Worm (Caenorhabditis elegans) whole organism, midembryonic: ENCODE measurements around the gene C45G9.14.

Source experiments
- T22C8.4 ChIP-seq: fragments of 200-800 bp; sonication (Bioruptor generic); IDR thresholded peaks from 2 replicates; pipeline ENCODE4 v1.3.6; 2022; ENCODE audit warnings: missing genetic modification characterization, missing compliant biosample characterization
- cog-1 ChIP-seq: sonication (generic microtip); optimal IDR thresholded peaks from 2 replicates; lab custom pipeline; 2016; ENCODE audit warnings: missing genetic modification characterization, missing compliant biosample characterization
- flt-1 ChIP-seq: fragments of 200-800 bp; sonication (Bioruptor generic); IDR thresholded peaks from 2 replicates; pipeline ENCODE4 v1.3.6; 2022; ENCODE audit warnings: missing genetic modification characterization, missing compliant biosample characterization
- klf-2 ChIP-seq: fragments of 200-800 bp; sonication (Bioruptor generic); conservative IDR thresholded peaks from 2 replicates; pipeline ENCODE4 v1.3.6; 2022; ENCODE audit warnings: missing genetic modification reagents, missing genetic modification characterization, missing compliant biosample characterization
- med-1 ChIP-seq: sonication (generic microtip); optimal IDR thresholded peaks from 2 replicates; lab custom pipeline; 2017; ENCODE audit warnings: missing genetic modification characterization, mild to moderate bottlenecking, missing compliant biosample characterization, antibody characterized with exemption, missing genetic modification reagents; ENCODE audit not compliant: insufficient read depth
- ref-1 ChIP-seq: fragments of 200-800 bp; sonication (Bioruptor generic); conservative IDR thresholded peaks from 2 replicates; pipeline ENCODE4 v1.3.6; 2022; ENCODE audit warnings: missing genetic modification reagents, missing genetic modification characterization, missing compliant biosample characterization
- tab-1 ChIP-seq: fragments of 200-800 bp; sonication (Bioruptor generic); IDR thresholded peaks from 2 replicates; pipeline ENCODE4 v1.3.6; 2022; ENCODE audit warnings: missing genetic modification characterization, missing compliant biosample characterization
- ztf-23 ChIP-seq: fragments of 200-800 bp; sonication (Bioruptor generic); IDR thresholded peaks from 2 replicates; pipeline ENCODE4 v1.3.6; 2022; ENCODE audit warnings: missing genetic modification reagents, missing genetic modification characterization, missing compliant biosample characterization
- ztf-29 ChIP-seq: fragments of 200-800 bp; sonication (Bioruptor generic); IDR thresholded peaks from 2 replicates; pipeline ENCODE4 v1.3.6; 2022; ENCODE audit warnings: missing genetic modification reagents, missing genetic modification characterization, missing compliant biosample characterization

Gene C45G9.14

ce11 chrIII:5080700-5081572, 36.1 kb downstream of the C45G9.14 start:
- TF ChIP-seq flt-1 (GFP tag; lab: Robert Waterston, UW) (peak; percentile 90), tab-1 (GFP tag; lab: Robert Waterston, UW) (peak; percentile 85), cog-1 (tag; lab: Kevin White, UChicago) (peak; percentile 79), med-1 (GFP tag; lab: Kevin White, UChicago) (peak; percentile 15), ref-1 (GFP tag; lab: Robert Waterston, UW) (peak; percentile 62), ztf-29 (peak; percentile 68), klf-2 (GFP tag; lab: Robert Waterston, UW) (peak; percentile 74), ztf-23 (peak; percentile 78), T22C8.4 (peak; percentile 73)

ce11 chrIII:5081573-5081823, 36.7 kb downstream of the C45G9.14 start, which contains the start of gene cox-6A:
Gene cox-6A, plus strand, starts transcription at chrIII:5081724.
- TF ChIP-seq cog-1 (tag; lab: Kevin White, UChicago) (no peak), flt-1 (GFP tag; lab: Robert Waterston, UW) (no peak), tab-1 (GFP tag; lab: Robert Waterston, UW) (no peak), ztf-29 (no peak), ref-1 (GFP tag; lab: Robert Waterston, UW) (no peak), med-1 (GFP tag; lab: Kevin White, UChicago) (no peak), T22C8.4 (no peak), klf-2 (GFP tag; lab: Robert Waterston, UW) (no peak), ztf-23 (no peak)

ce11 chrIII:5083304-5083703, 38.5 kb downstream of the C45G9.14 start:
- TF ChIP-seq cog-1 (tag; lab: Kevin White, UChicago) (no peak), ztf-23 (no peak), tab-1 (GFP tag; lab: Robert Waterston, UW) (no peak), klf-2 (GFP tag; lab: Robert Waterston, UW) (no peak), ref-1 (GFP tag; lab: Robert Waterston, UW) (no peak), med-1 (GFP tag; lab: Kevin White, UChicago) (no peak), T22C8.4 (no peak), ztf-29 (no peak), flt-1 (GFP tag; lab: Robert Waterston, UW) (no peak)

ce11 chrIII:5085529-5085928, 40.7 kb downstream of the C45G9.14 start, which contains the start of gene cah-1:
Gene cah-1, minus strand, starts transcription at chrIII:5085629.
- no peak for TF ChIP-seq T22C8.4
- TF ChIP-seq ztf-29, result no peak
- no peak for TF ChIP-seq med-1 (GFP tag; lab: Kevin White, UChicago)

- no peak for TF ChIP-seq med-1 (GFP tag; lab: Kevin White, UChicago)
These were observed 44.7 kb downstream of the C45G9.14 start for ce11 chrIII:5089489-5089888.

ce11 chrIII:5092345-5092744, 47.5 kb downstream of the C45G9.14 start:
- no peak for TF ChIP-seq med-1 (GFP tag; lab: Kevin White, UChicago)
- TF ChIP-seq flt-1 (GFP tag; lab: Robert Waterston, UW), result no peak
- TF ChIP-seq ztf-23, result no peak
- TF ChIP-seq ztf-29, result no peak
- no peak for TF ChIP-seq T22C8.4
- no peak for TF ChIP-seq klf-2 (GFP tag; lab: Robert Waterston, UW)
- TF ChIP-seq ref-1 (GFP tag; lab: Robert Waterston, UW), result no peak
- TF ChIP-seq cog-1 (tag; lab: Kevin White, UChicago), result no peak
- TF ChIP-seq tab-1 (GFP tag; lab: Robert Waterston, UW), result no peak

ce11 chrIII:5094506-5094905, 49.7 kb downstream of the C45G9.14 start, which contains the start of gene F54D8.10:
Gene F54D8.10, plus strand, starts transcription at chrIII:5094806.
- TF ChIP-seq T22C8.4 (no peak), flt-1 (GFP tag; lab: Robert Waterston, UW) (no peak), cog-1 (tag; lab: Kevin White, UChicago) (no peak), ref-1 (GFP tag; lab: Robert Waterston, UW) (no peak), klf-2 (GFP tag; lab: Robert Waterston, UW) (no peak), tab-1 (GFP tag; lab: Robert Waterston, UW) (no peak), ztf-29 (no peak), ztf-23 (no peak), med-1 (GFP tag; lab: Kevin White, UChicago) (no peak)
